Fruit fly (Drosophila melanogaster) S2 (cell line): ENCODE data around the gene CG3777.

ENCODE experiments used
- CG8478 ChIP-seq: fragments of >200 bp; optimal IDR thresholded peaks from 2 replicates; lab custom pipeline; 2018
- CTCF ChIP-seq, 2 experiments: fragments of >200 bp; optimal IDR thresholded peaks; 2 replicates each; lab custom pipeline; 2018

- TF ChIP-seq CG8478 (lab: Kevin White, UChicago), result no peak
- no peak for TF ChIP-seq CTCF (optimal IDR thresholded peaks at IDR 0.05; lab: Kevin White, UChicago)
These were observed 13.8 kb upstream of the CG3777 start for dm6 chrX:265692-266091.
